Fruit fly (Drosophila melanogaster) whole organism, pupa: ENCODE results near the gene CG42395.

ENCODE experiments used
- CG10348 ChIP-seq: fragments of 200-800 bp; sonication (Bioruptor generic); IDR thresholded peaks from 2 replicates; pipeline ENCODE4 v1.3.6; 2022; ENCODE audit warnings: missing biosample characterization, missing genetic modification characterization
- CG12605 ChIP-seq: fragments of 200-800 bp; sonication (Bioruptor generic); IDR thresholded peaks from 2 replicates; pipeline ENCODE4 v1.3.6; 2022; ENCODE audit warnings: missing biosample characterization, missing genetic modification characterization
- CG13204 ChIP-seq: fragments of 200-800 bp; sonication (Bioruptor generic); optimal IDR thresholded peaks from 2 replicates; lab custom pipeline; 2018; ENCODE audit warnings: missing biosample characterization, mild to moderate bottlenecking, missing genetic modification characterization, moderate library complexity
- CG14655 ChIP-seq: fragments of 200-800 bp; sonication (Bioruptor generic); optimal IDR thresholded peaks from 3 replicates; lab custom pipeline; 2017; ENCODE audit warnings: mild to moderate bottlenecking, missing biosample characterization, missing genetic modification reagents, missing genetic modification characterization
- CG15710 ChIP-seq: fragments of 200-800 bp; sonication (Bioruptor generic); optimal IDR thresholded peaks from 2 replicates; lab custom pipeline; 2018; ENCODE audit warnings: missing biosample characterization, mild to moderate bottlenecking, missing genetic modification characterization, moderate library complexity
- CG17806 ChIP-seq: fragments of 200-800 bp; sonication (Bioruptor generic); optimal IDR thresholded peaks from 2 replicates; lab custom pipeline; 2018; ENCODE audit warnings: missing biosample characterization, mild to moderate bottlenecking, missing genetic modification characterization, moderate library complexity
- CG32121 ChIP-seq: fragments of 200-800 bp; sonication (Bioruptor generic); IDR thresholded peaks from 2 replicates; pipeline ENCODE4 v1.3.6; 2022; ENCODE audit warnings: missing biosample characterization, missing genetic modification characterization
- CG34367 ChIP-seq: fragments of 200-800 bp; sonication (Bioruptor generic); optimal IDR thresholded peaks from 2 replicates; lab custom pipeline; 2018; ENCODE audit warnings: missing biosample characterization, mild to moderate bottlenecking, missing genetic modification characterization
- CG4496 ChIP-seq: fragments of 200-800 bp; sonication (Bioruptor generic); IDR thresholded peaks from 3 replicates; pipeline ENCODE4 v1.3.6; 2022; ENCODE audit warnings: missing biosample characterization, missing genetic modification characterization
- CG8159 ChIP-seq: fragments of 200-800 bp; sonication (Bioruptor generic); optimal IDR thresholded peaks from 3 replicates; lab custom pipeline; 2018; ENCODE audit warnings: missing biosample characterization, mild to moderate bottlenecking, missing genetic modification characterization, moderate library complexity
- CG8301 ChIP-seq: fragments of 200-800 bp; sonication (Bioruptor generic); optimal IDR thresholded peaks from 2 replicates; lab custom pipeline; 2018; ENCODE audit warnings: missing biosample characterization, mild to moderate bottlenecking, missing genetic modification characterization
- CG9948 ChIP-seq: fragments of 200-800 bp; sonication (Bioruptor generic); optimal IDR thresholded peaks from 2 replicates; lab custom pipeline; 2018; ENCODE audit warnings: missing biosample characterization, mild to moderate bottlenecking, missing genetic modification characterization, moderate library complexity
- D1 ChIP-seq: fragments of 200-800 bp; sonication (Bioruptor generic); optimal IDR thresholded peaks from 2 replicates; lab custom pipeline; 2018; ENCODE audit warnings: missing biosample characterization, mild to moderate bottlenecking, missing genetic modification characterization, moderate library complexity
- EcR ChIP-seq: fragments of 200-800 bp; sonication (Bioruptor generic); optimal IDR thresholded peaks from 3 replicates; lab custom pipeline; 2019; ENCODE audit warnings: missing biosample characterization, missing genetic modification characterization, mild to moderate bottlenecking, moderate library complexity, missing genetic modification reagents
- Ets98B ChIP-seq: fragments of 200-800 bp; sonication (Bioruptor generic); IDR thresholded peaks from 2 replicates; pipeline ENCODE4 v1.3.6; 2022; ENCODE audit warnings: missing biosample characterization, missing genetic modification characterization
- Pif1A ChIP-seq: fragments of 200-800 bp; sonication (Bioruptor generic); optimal IDR thresholded peaks from 3 replicates; lab custom pipeline; 2016; ENCODE audit warnings: missing biosample characterization, missing genetic modification characterization
- Pif1B ChIP-seq: fragments of 200-800 bp; sonication (Bioruptor generic); optimal IDR thresholded peaks from 3 replicates; lab custom pipeline; 2016; ENCODE audit warnings: missing biosample characterization, missing genetic modification characterization
- Snoo ChIP-seq: fragments of 200-800 bp; sonication (Bioruptor generic); optimal IDR thresholded peaks from 3 replicates; lab custom pipeline; 2017; ENCODE audit warnings: missing biosample characterization, mild to moderate bottlenecking, missing genetic modification characterization, inconsistent platforms
- fd96Ca ChIP-seq: fragments of 200-800 bp; sonication (Bioruptor generic); IDR thresholded peaks from 3 replicates; pipeline ENCODE4 v1.3.6; 2022; ENCODE audit warnings: missing biosample characterization, missing genetic modification characterization
- gl ChIP-seq: fragments of 200-800 bp; sonication (Bioruptor generic); optimal IDR thresholded peaks from 2 replicates; lab custom pipeline; 2018; ENCODE audit warnings: missing biosample characterization, mild to moderate bottlenecking, missing genetic modification characterization
- rn ChIP-seq: fragments of 200-800 bp; sonication (Bioruptor generic); IDR thresholded peaks from 2 replicates; pipeline ENCODE4 v1.3.6; 2022; ENCODE audit warnings: missing biosample characterization, missing genetic modification characterization

The CG42395 gene

dm6 chrX:9578014-9578413 lies 2.0 kb upstream of the CG42395 start:
- TF ChIP-seq Ets98B (GFP tag; lab: Robert Waterston, UW) = no peak
- TF ChIP-seq CG14655 = no peak
- no peak for TF ChIP-seq CG10348
- no peak for TF ChIP-seq gl (tag; lab: Kevin White, UChicago)
- TF ChIP-seq EcR (GFP tag; lab: Kevin White, UChicago) = no peak
- TF ChIP-seq Pif1A (GFP tag; lab: Kevin White, UChicago) = no peak
- TF ChIP-seq D1 (tag; lab: Kevin White, UChicago) = no peak
- no peak for TF ChIP-seq fd96Ca (GFP tag; lab: Robert Waterston, UW)
- TF ChIP-seq CG32121 (GFP tag; lab: Robert Waterston, UW) = no peak
- no peak for TF ChIP-seq rn
- TF ChIP-seq CG15710 (tag; lab: Kevin White, UChicago) = no peak
- TF ChIP-seq CG8301 (tag; lab: Kevin White, UChicago) = no peak
- no peak for TF ChIP-seq CG34367 (tag; lab: Kevin White, UChicago)

- TF ChIP-seq EcR (GFP tag; lab: Kevin White, UChicago) (peak; percentile 64), CG9948 (tag; lab: Kevin White, UChicago) (no peak), CG32121 (GFP tag; lab: Robert Waterston, UW) (no peak)
- TF ChIP-seq, all 21 proteins: peak for 1
Observed at dm6 chrX:9577338-9577644, 1.2 kb upstream of the CG42395 start.

dm6 chrX:9576504-9577337 lies 674 bp upstream of the CG42395 start:
- TF ChIP-seq CG14655 = no peak
- TF ChIP-seq EcR (GFP tag; lab: Kevin White, UChicago) = peak; percentile 94
- TF ChIP-seq rn = no peak
- no peak for TF ChIP-seq Ets98B (GFP tag; lab: Robert Waterston, UW)
- TF ChIP-seq CG10348 = no peak
- TF ChIP-seq CG32121 (GFP tag; lab: Robert Waterston, UW) = no peak

dm6 chrX:9571208-9571607 lies 4.8 kb downstream of the CG42395 start, which contains the start of gene Cubn:
Gene Cubn, minus strand, starts transcription at chrX:9571308.
- TF ChIP-seq Ets98B (GFP tag; lab: Robert Waterston, UW) = no peak
- TF ChIP-seq CG13204 (GFP tag; lab: Kevin White, UChicago) = no peak
- TF ChIP-seq CG8159 (tag; lab: Kevin White, UChicago) = no peak
- TF ChIP-seq CG8301 (tag; lab: Kevin White, UChicago) = no peak
- TF ChIP-seq CG9948 (tag; lab: Kevin White, UChicago) = no peak
- TF ChIP-seq fd96Ca (GFP tag; lab: Robert Waterston, UW) = no peak
- TF ChIP-seq, all 21 proteins: peak for 0

- TF ChIP-seq CG8301 (tag; lab: Kevin White, UChicago) (no peak), CG4496 (0 out of 3 replicates have a peak, but pooled peaks have one; percentile 32), CG10348 (no peak)
Observed at dm6 chrX:9556397-9556796, 19.6 kb downstream of the CG42395 start, which contains the start of gene CG15317. Gene CG15317, minus strand, starts transcription at chrX:9556544.

dm6 chrX:9554346-9554808 lies 21.7 kb downstream of the CG42395 start, which contains the start of gene RpS28b:
Gene RpS28b, plus strand, starts transcription at chrX:9554623.
- TF ChIP-seq fd96Ca (GFP tag; lab: Robert Waterston, UW) (peak; percentile 73), CG8159 (tag; lab: Kevin White, UChicago) (peak; percentile 2), EcR (GFP tag; lab: Kevin White, UChicago) (peak; percentile 45), Snoo (tag; lab: Kevin White, UChicago) (peak; percentile 91), CG4496 (peak; percentile 96), CG17806 (peak; percentile 7), CG34367 (tag; lab: Kevin White, UChicago) (peak; percentile 82), D1 (tag; lab: Kevin White, UChicago) (no peak), CG15710 (tag; lab: Kevin White, UChicago) (peak; percentile 57), Pif1A (GFP tag; lab: Kevin White, UChicago) (no peak), CG8301 (tag; lab: Kevin White, UChicago) (peak; percentile 20), rn (peak; percentile 69), CG12605 (GFP tag; lab: Robert Waterston, UW) (peak; percentile 78), Ets98B (GFP tag; lab: Robert Waterston, UW) (peak; percentile 73), CG10348 (no peak), CG14655 (no peak), gl (tag; lab: Kevin White, UChicago) (peak; percentile 60), CG9948 (tag; lab: Kevin White, UChicago) (no peak), Pif1B (peak; percentile 65), CG32121 (GFP tag; lab: Robert Waterston, UW) (peak; percentile 61; the same call in 1 of the 2 replicates), CG13204 (GFP tag; lab: Kevin White, UChicago) (no peak)
